Worm (Caenorhabditis elegans): Measurements from ENCODE around the gene F14H3.6.

Gene F14H3.6

ce11 chrV:16023051-16023450 lies 35.6 kb downstream of the F14H3.6 start, which contains the start of gene cwc-15:
cwc-15 (plus strand) TSS chrV:16023351.
- no peak for TF ChIP-seq ceh-22 (tag; optimal IDR thresholded peaks at IDR 0.05)
- no peak for TF ChIP-seq pag-3 (tag; optimal IDR thresholded peaks at IDR 0.05; ENCODE audit: borderline replicate concordance)
- no peak for TF ChIP-seq ceh-14 (tag; optimal IDR thresholded peaks at IDR 0.05)
- no peak for TF ChIP-seq Y22D7AL.16 (tag; optimal IDR thresholded peaks at IDR 0.05)
- TF ChIP-seq zip-5 (tag; optimal IDR thresholded peaks at IDR 0.05), result no peak
- no peak for TF ChIP-seq ahr-1 (tag; optimal IDR thresholded peaks at IDR 0.05)
- TF ChIP-seq hlh-8 (tag; optimal IDR thresholded peaks at IDR 0.05), result no peak
- no peak for TF ChIP-seq hlh-15 (tag; optimal IDR thresholded peaks at IDR 0.05)
- no peak for TF ChIP-seq rnt-1 (tag; optimal IDR thresholded peaks at IDR 0.05)
- no peak for TF ChIP-seq ama-1 (optimal IDR thresholded peaks at IDR 0.05)
- no peak for TF ChIP-seq unc-3 (GFP tag; conservative IDR thresholded peaks at IDR 0.05)
- TF ChIP-seq unc-3 (tag; optimal IDR thresholded peaks at IDR 0.05), result no peak
- no peak for TF ChIP-seq nfya-1 (tag; optimal IDR thresholded peaks at IDR 0.05)
- TF ChIP-seq npax-4 (tag; optimal IDR thresholded peaks at IDR 0.05), result no peak
- TF ChIP-seq hlh-6 (tag; optimal IDR thresholded peaks at IDR 0.05), result no peak
- no peak for TF ChIP-seq eyg-1 (tag; optimal IDR thresholded peaks at IDR 0.05)
- no peak for TF ChIP-seq tbx-2 (tag; optimal IDR thresholded peaks at IDR 0.05)
- no peak for TF ChIP-seq dve-1 (tag; optimal IDR thresholded peaks at IDR 0.05)
- TF ChIP-seq ceh-19 (GFP tag; optimal IDR thresholded peaks at IDR 0.05), result no peak
- no peak for TF ChIP-seq madf-2 (tag; optimal IDR thresholded peaks at IDR 0.05)
- no peak for TF ChIP-seq pax-1 (tag; optimal IDR thresholded peaks at IDR 0.05)

ce11 chrV:16022600-16022999 lies 36.1 kb downstream of the F14H3.6 start:
- TF ChIP-seq ama-1 (optimal IDR thresholded peaks at IDR 0.05) (no peak), gmeb-2 (tag; optimal IDR thresholded peaks at IDR 0.05) (peak; percentile 23), ahr-1 (tag; optimal IDR thresholded peaks at IDR 0.05) (no peak), pha-2 (tag; optimal IDR thresholded peaks at IDR 0.05) (no peak), fkh-10 (GFP tag; optimal IDR thresholded peaks at IDR 0.05) (no peak), pqm-1 (tag; optimal IDR thresholded peaks at IDR 0.05) (no peak), ztf-16 (tag; optimal IDR thresholded peaks at IDR 0.05) (peak; percentile 6), rnt-1 (tag; optimal IDR thresholded peaks at IDR 0.05) (peak; percentile 28), mec-3 (tag; optimal IDR thresholded peaks at IDR 0.05; ENCODE audit: borderline replicate concordance) (no peak), ceh-14 (tag; optimal IDR thresholded peaks at IDR 0.05) (peak; percentile 72), eyg-1 (tag; optimal IDR thresholded peaks at IDR 0.05) (no peak), C08G9.2 (tag; optimal IDR thresholded peaks at IDR 0.05) (peak; percentile 94), nhr-11 (tag; optimal IDR thresholded peaks at IDR 0.05) (no peak), fax-1 (tag; optimal IDR thresholded peaks at IDR 0.05) (peak; percentile 43), che-1 (tag; optimal IDR thresholded peaks at IDR 0.05) (no peak), sox-2 (GFP tag; IDR thresholded peaks at IDR 0.05) (no peak), ceh-34 (tag; optimal IDR thresholded peaks at IDR 0.05) (peak; percentile 57), ceh-2 (tag; optimal IDR thresholded peaks at IDR 0.05) (peak; percentile 90), pha-4 (tag; optimal IDR thresholded peaks at IDR 0.05) (no peak), ceh-6 (GFP tag; optimal IDR thresholded peaks at IDR 0.05) (no peak), ceh-48 (tag; optimal IDR thresholded peaks at IDR 0.05) (peak; percentile 29), pax-1 (tag; optimal IDR thresholded peaks at IDR 0.05) (no peak), ceh-18 (tag; optimal IDR thresholded peaks at IDR 0.05) (no peak), T23F11.4 (GFP tag; optimal IDR thresholded peaks at IDR 0.05) (no peak), zip-5 (tag; optimal IDR thresholded peaks at IDR 0.05) (peak; percentile 68), K02D7.2 (tag; optimal IDR thresholded peaks at IDR 0.05) (no peak), tbx-2 (tag; optimal IDR thresholded peaks at IDR 0.05) (no peak), ceh-19 (GFP tag; optimal IDR thresholded peaks at IDR 0.05) (no peak), hlh-13 (GFP tag; optimal IDR thresholded peaks at IDR 0.05) (no peak), syd-9 (tag; optimal IDR thresholded peaks at IDR 0.05) (no peak), ceh-22 (tag; optimal IDR thresholded peaks at IDR 0.05) (no peak), Y22D7AL.16 (tag; optimal IDR thresholded peaks at IDR 0.05) (no peak), ceh-9 (tag; optimal IDR thresholded peaks at IDR 0.05) (no peak), fkh-6 (tag; optimal IDR thresholded peaks at IDR 0.05) (no peak), unc-55 (GFP tag; optimal IDR thresholded peaks at IDR 0.05) (no peak), ceh-24 (tag; optimal IDR thresholded peaks at IDR 0.05) (no peak), ref-2 (tag; optimal IDR thresholded peaks at IDR 0.05) (peak; percentile 53), tbx-7 (tag; optimal IDR thresholded peaks at IDR 0.05) (peak; percentile 85), F13H6.1 (tag; optimal IDR thresholded peaks at IDR 0.05) (peak; percentile 35), lim-6 (tag; optimal IDR thresholded peaks at IDR 0.05) (peak; percentile 57), elt-2 (tag; optimal IDR thresholded peaks at IDR 0.05) (peak; percentile 38), ceh-31 (tag; optimal IDR thresholded peaks at IDR 0.05) (peak; percentile 93)

Data from whole organism, late embryonic.